Fruit fly (Drosophila melanogaster) whole organism, embryonic: Measurements from ENCODE around the gene Reepl1.

ENCODE experiments used
- Abd-B ChIP-seq: fragments of 200-800 bp; sonication (Bioruptor generic); optimal IDR thresholded peaks from 2 replicates; lab custom pipeline; 2018; ENCODE audit warnings: missing biosample characterization, mild to moderate bottlenecking, missing genetic modification characterization, moderate library complexity
- CG10267 ChIP-seq: fragments of 200-800 bp; sonication (Bioruptor generic); optimal IDR thresholded peaks from 2 replicates; lab custom pipeline; 2018; ENCODE audit warnings: missing biosample characterization, mild to moderate bottlenecking, missing genetic modification characterization, moderate library complexity
- CG11398 ChIP-seq: fragments of 200-800 bp; sonication (Bioruptor generic); optimal IDR thresholded peaks from 2 replicates; lab custom pipeline; 2016; ENCODE audit warnings: missing biosample characterization, missing genetic modification characterization
- CG11723 ChIP-seq: fragments of 200-800 bp; sonication (Bioruptor generic); optimal IDR thresholded peaks from 2 replicates; lab custom pipeline; 2017; ENCODE audit warnings: missing biosample characterization, mild to moderate bottlenecking, missing genetic modification characterization
- CG12391 ChIP-seq: fragments of 200-800 bp; sonication (Bioruptor generic); optimal IDR thresholded peaks from 3 replicates; lab custom pipeline; 2018; ENCODE audit warnings: missing biosample characterization, mild to moderate bottlenecking, missing genetic modification characterization, moderate library complexity
- CG14441 ChIP-seq: fragments of 200-800 bp; sonication (Bioruptor generic); IDR thresholded peaks from 2 replicates; pipeline ENCODE4 v1.3.6; 2022; ENCODE audit warnings: missing biosample characterization, missing genetic modification characterization
- CG14710 ChIP-seq: fragments of 200-800 bp; sonication (Bioruptor generic); optimal IDR thresholded peaks from 3 replicates; lab custom pipeline; 2019; ENCODE audit warnings: missing biosample characterization, mild to moderate bottlenecking, missing genetic modification characterization, moderate library complexity
- CG17361 ChIP-seq: fragments of 200-800 bp; sonication (Bioruptor generic); IDR thresholded peaks from 3 replicates; pipeline ENCODE4 v1.3.6; 2022; ENCODE audit warnings: missing biosample characterization, missing genetic modification characterization
- CG1792 ChIP-seq: fragments of 200-800 bp; sonication (Bioruptor generic); optimal IDR thresholded peaks from 2 replicates; lab custom pipeline; 2016; ENCODE audit warnings: missing biosample characterization, missing genetic modification characterization
- CG1832 ChIP-seq: fragments of 200-800 bp; sonication (Bioruptor generic); optimal IDR thresholded peaks from 2 replicates; lab custom pipeline; 2017; ENCODE audit warnings: missing biosample characterization, mild to moderate bottlenecking, missing genetic modification characterization, inconsistent platforms
- CG31441 ChIP-seq: fragments of 200-800 bp; sonication (Bioruptor generic); IDR thresholded peaks from 2 replicates; pipeline ENCODE4 v1.3.6; 2022; ENCODE audit warnings: missing biosample characterization, missing genetic modification characterization
- CG34224 ChIP-seq: fragments of 200-800 bp; sonication (Bioruptor generic); IDR thresholded peaks from 3 replicates; pipeline ENCODE4 v1.3.6; 2022; ENCODE audit warnings: missing biosample characterization, missing genetic modification characterization; ENCODE audit not compliant: partially characterized antibody
- CG34422 ChIP-seq: fragments of 200-800 bp; sonication (Bioruptor generic); IDR thresholded peaks from 3 replicates; pipeline ENCODE4 v1.3.6; 2022; ENCODE audit warnings: missing biosample characterization, missing genetic modification characterization
- CG6175 ChIP-seq: fragments of 200-800 bp; sonication (Bioruptor generic); IDR thresholded peaks from 3 replicates; pipeline ENCODE4 v1.3.6; 2022; ENCODE audit warnings: missing biosample characterization, missing genetic modification characterization
- CG9609 ChIP-seq: fragments of 200-800 bp; sonication (Bioruptor generic); optimal IDR thresholded peaks from 3 replicates; lab custom pipeline; 2016; ENCODE audit warnings: missing biosample characterization, missing genetic modification characterization
- D19A ChIP-seq: fragments of 200-800 bp; optimal IDR thresholded peaks from 3 replicates; lab custom pipeline; 2019; ENCODE audit warnings: missing biosample characterization, mild to moderate bottlenecking, missing genetic modification characterization, moderate library complexity
- HmgZ ChIP-seq: fragments of 200-800 bp; sonication (Bioruptor generic); optimal IDR thresholded peaks from 2 replicates; lab custom pipeline; 2018; ENCODE audit warnings: missing biosample characterization, mild to moderate bottlenecking, missing genetic modification characterization
- Lpt ChIP-seq: fragments of >200 bp; optimal IDR thresholded peaks from 2 replicates; lab custom pipeline; 2018; ENCODE audit warnings: missing biosample characterization, missing genetic modification characterization
- Med ChIP-seq: fragments of 200-800 bp; sonication (Bioruptor generic); peaks from one replicate; lab custom pipeline; 2016; ENCODE audit warnings: missing biosample characterization, missing genetic modification characterization, mild to moderate bottlenecking, inconsistent platforms, moderate library complexity
- Mes4 ChIP-seq: fragments of 200-800 bp; sonication (Bioruptor generic); optimal IDR thresholded peaks from 2 replicates; lab custom pipeline; 2016; ENCODE audit warnings: missing biosample characterization, missing genetic modification characterization
- Oaz ChIP-seq: fragments of 200-800 bp; sonication (Bioruptor generic); IDR thresholded peaks from 2 replicates; pipeline ENCODE4 v1.3.6; 2022; ENCODE audit warnings: missing biosample characterization, missing genetic modification characterization
- Pdp1 ChIP-seq, 2 experiments: fragments of 200-800 bp; sonication (Bioruptor generic); optimal IDR thresholded peaks; 3 replicates each; lab custom pipeline; 2016; ENCODE audit warnings: missing biosample characterization in 2 of 2, missing genetic modification characterization in 2 of 2, mild to moderate bottlenecking in 1 of 2, moderate library complexity in 1 of 2
- Spps ChIP-seq: fragments of 200-800 bp; sonication (Bioruptor generic); optimal IDR thresholded peaks from 2 replicates; lab custom pipeline; 2018; ENCODE audit warnings: missing biosample characterization, mild to moderate bottlenecking, missing genetic modification characterization
- Xbp1 ChIP-seq: fragments of 200-800 bp; sonication (Bioruptor generic); optimal IDR thresholded peaks from 3 replicates; lab custom pipeline; 2016; ENCODE audit warnings: missing biosample characterization, mild to moderate bottlenecking, missing genetic modification characterization
- aop ChIP-seq: fragments of 200-800 bp; sonication (Bioruptor generic); IDR thresholded peaks from 2 replicates; pipeline ENCODE4 v1.3.6; 2022; ENCODE audit warnings: missing biosample characterization, missing genetic modification characterization
- bcd ChIP-seq: fragments of 200-800 bp; sonication (Bioruptor generic); optimal IDR thresholded peaks from 2 replicates; lab custom pipeline; 2017; ENCODE audit warnings: missing biosample characterization, mild to moderate bottlenecking, missing genetic modification characterization
- crol ChIP-seq: fragments of 200-800 bp; sonication (Bioruptor generic); IDR thresholded peaks from 2 replicates; pipeline ENCODE4 v1.3.6; 2022; ENCODE audit warnings: missing biosample characterization, missing genetic modification characterization
- danr ChIP-seq: fragments of 200-800 bp; sonication (Bioruptor generic); IDR thresholded peaks from 2 replicates; pipeline ENCODE4 v1.3.6; 2022; ENCODE audit warnings: missing biosample characterization, missing genetic modification characterization
- gem ChIP-seq: fragments of 200-800 bp; sonication (Bioruptor generic); optimal IDR thresholded peaks from 2 replicates; lab custom pipeline; 2019; ENCODE audit warnings: missing biosample characterization, mild to moderate bottlenecking, missing genetic modification characterization, moderate library complexity
- grn ChIP-seq: fragments of 200-800 bp; sonication (Bioruptor generic); optimal IDR thresholded peaks from 3 replicates; lab custom pipeline; 2017; ENCODE audit warnings: missing biosample characterization, missing genetic modification characterization
- her ChIP-seq: fragments of 200-800 bp; sonication (Bioruptor generic); optimal IDR thresholded peaks from 2 replicates; lab custom pipeline; 2016; ENCODE audit warnings: missing biosample characterization, missing genetic modification characterization
- hkb ChIP-seq, 2 experiments: fragments of 200-800 bp in 1 of 2; fragments of >200 bp in 1 of 2; sonication (Bioruptor generic) in 1 of 2; IDR thresholded peaks in 1 of 2; optimal IDR thresholded peaks in 1 of 2; 2 replicates each; pipeline versions ENCODE4 v1.3.6 to Lab custom; 2017 to 2022; ENCODE audit warnings: missing biosample characterization in 1 of 2, missing genetic modification characterization in 1 of 2
- lola ChIP-seq, 3 experiments: fragments of >200 bp in 2 of 3; fragments of 200-800 bp in 1 of 3; sonication (Bioruptor generic) in 1 of 3; optimal IDR thresholded peaks; 2 replicates each; lab custom pipeline; 2017 to 2019; ENCODE audit warnings: missing biosample characterization in 3 of 3, missing genetic modification characterization in 3 of 3, mild to moderate bottlenecking in 1 of 3, moderate library complexity in 1 of 3
- mirr ChIP-seq: fragments of 200-800 bp; sonication (Bioruptor generic); optimal IDR thresholded peaks from 3 replicates; lab custom pipeline; 2018; ENCODE audit warnings: missing biosample characterization, mild to moderate bottlenecking, missing genetic modification characterization
- oc ChIP-seq: fragments of 200-800 bp; sonication (Bioruptor generic); optimal IDR thresholded peaks from 2 replicates; lab custom pipeline; 2018; ENCODE audit warnings: missing biosample characterization, mild to moderate bottlenecking, missing genetic modification characterization, moderate library complexity
- pfk ChIP-seq: fragments of 200-800 bp; sonication (Bioruptor generic); optimal IDR thresholded peaks from 2 replicates; lab custom pipeline; 2018; ENCODE audit warnings: missing biosample characterization, mild to moderate bottlenecking, missing genetic modification characterization, moderate library complexity
- prd ChIP-seq, 3 experiments: fragments of >200 bp in 2 of 3; fragments of 200-800 bp in 1 of 3; sonication (Bioruptor generic) in 1 of 3; optimal IDR thresholded peaks in 2 of 3; IDR thresholded peaks in 1 of 3; 2 replicates in 2 of 3; 3 replicates in 1 of 3; pipeline versions ENCODE4 v1.3.6 to Lab custom; 2017 to 2022; ENCODE audit warnings: missing biosample characterization in 1 of 3, missing genetic modification characterization in 1 of 3
- repo ChIP-seq: fragments of 200-800 bp; sonication (Bioruptor generic); optimal IDR thresholded peaks from 2 replicates; lab custom pipeline; 2016; ENCODE audit warnings: missing biosample characterization, missing genetic modification characterization
- row ChIP-seq: fragments of 200-800 bp; sonication (Bioruptor generic); IDR thresholded peaks from 3 replicates; pipeline ENCODE4 v1.3.6; 2022; ENCODE audit warnings: missing biosample characterization, missing genetic modification characterization
- sens ChIP-seq: fragments of 200-800 bp; sonication (Bioruptor generic); peaks from one replicate; lab custom pipeline; 2016; ENCODE audit warnings: missing biosample characterization, missing genetic modification characterization
- sim ChIP-seq: fragments of 200-800 bp; sonication (Bioruptor generic); IDR thresholded peaks from 2 replicates; pipeline ENCODE4 v1.3.6; 2022; ENCODE audit warnings: missing biosample characterization, missing genetic modification characterization
- sima ChIP-seq: fragments of 200-800 bp; sonication (Bioruptor generic); optimal IDR thresholded peaks from 2 replicates; lab custom pipeline; 2016; ENCODE audit warnings: missing biosample characterization, missing genetic modification characterization
- slp2 ChIP-seq: fragments of 200-800 bp; sonication (Bioruptor generic); optimal IDR thresholded peaks from 2 replicates; lab custom pipeline; 2016; ENCODE audit warnings: missing biosample characterization, missing genetic modification characterization
- sqz ChIP-seq: fragments of 200-800 bp; sonication (Bioruptor generic); optimal IDR thresholded peaks from 3 replicates; lab custom pipeline; 2018; ENCODE audit warnings: missing biosample characterization, mild to moderate bottlenecking, missing genetic modification characterization
- stwl ChIP-seq: fragments of 200-800 bp; sonication (Bioruptor generic); optimal IDR thresholded peaks from 3 replicates; lab custom pipeline; 2018; ENCODE audit warnings: missing biosample characterization, mild to moderate bottlenecking, missing genetic modification characterization, moderate library complexity
- vnd ChIP-seq: fragments of 200-800 bp; sonication (Bioruptor generic); IDR thresholded peaks from 3 replicates; pipeline ENCODE4 v1.3.6; 2022; ENCODE audit warnings: missing biosample characterization, missing genetic modification characterization; ENCODE audit not compliant: partially characterized antibody
- wdn ChIP-seq: fragments of 200-800 bp; sonication (Bioruptor generic); IDR thresholded peaks from 2 replicates; pipeline ENCODE4 v1.3.6; 2022; ENCODE audit warnings: missing biosample characterization, missing genetic modification characterization
- wor ChIP-seq: fragments of 200-800 bp; sonication (Bioruptor generic); IDR thresholded peaks from 2 replicates; pipeline ENCODE4 v1.3.6; 2022; ENCODE audit warnings: missing biosample characterization, missing genetic modification characterization

Reepl1 gene

dm6 chrX:11544110-11544950, 28.2 kb upstream of the Reepl1 start (continued):
- TF ChIP-seq lola (GFP tag; optimal IDR thresholded peaks at IDR 0.05; lab: Kevin White, UChicago) (peak in 1 of 3 experiments; percentile 44), CG31441 (GFP tag; lab: Robert Waterston, UW) (peak; percentile 43; the same call in 1 of the 2 replicates), CG17361 (0 out of 3 replicates have a peak, but pooled peaks have one; percentile 26), repo (no peak), D19A (tag; lab: Kevin White, UChicago) (peak; percentile 28), crol (GFP tag; lab: Robert Waterston, UW) (peak; percentile 41; the same call in 1 of the 2 replicates), her (GFP tag; lab: Kevin White, UChicago) (no peak), CG14441 (GFP tag; lab: Robert Waterston, UW) (no peak), CG1792 (GFP tag; lab: Kevin White, UChicago) (no peak), wdn (GFP tag; lab: Robert Waterston, UW) (no peak), CG34224 (GFP tag; lab: Robert Waterston, UW) (no peak), mirr (GFP tag; lab: Kevin White, UChicago) (no peak), bcd (GFP tag; lab: Kevin White, UChicago) (no peak), CG34422 (GFP tag; lab: Robert Waterston, UW) (no peak), Med (GFP tag; lab: Kevin White, UChicago) (peak; percentile 39), danr (GFP tag; lab: Robert Waterston, UW) (no peak), CG9609 (GFP tag; lab: Kevin White, UChicago) (no peak), Spps (tag; lab: Kevin White, UChicago) (no peak), hkb (optimal IDR thresholded peaks at IDR 0.05; lab: Kevin White, UChicago) (no peak), hkb (GFP tag; IDR thresholded peaks at IDR 0.05; lab: Robert Waterston, UW) (no peak), CG12391 (tag; lab: Kevin White, UChicago) (peak; percentile 44), stwl (peak; percentile 38), sqz (GFP tag; lab: Kevin White, UChicago) (no peak), sim (no peak), Lpt (GFP tag; lab: Kevin White, UChicago) (no peak), Abd-B (peak; percentile 14), sens (GFP tag; lab: Kevin White, UChicago) (peak; percentile 68), wor (GFP tag; lab: Robert Waterston, UW) (no peak), vnd (GFP tag; lab: Robert Waterston, UW) (no peak), Oaz (GFP tag; lab: Robert Waterston, UW) (no peak), Mes4 (GFP tag; lab: Kevin White, UChicago) (no peak), row (GFP tag; lab: Robert Waterston, UW) (peak; percentile 51; the same call in 2 of the 3 replicates), CG1832 (GFP tag; lab: Kevin White, UChicago) (peak; percentile 45), gem (peak; percentile 61), HmgZ (tag; lab: Kevin White, UChicago) (no peak), CG11398 (GFP tag; lab: Kevin White, UChicago) (no peak), slp2 (GFP tag; lab: Kevin White, UChicago) (no peak), Pdp1 (GFP tag; optimal IDR thresholded peaks at IDR 0.05; lab: Kevin White, UChicago) (peak in 1 of 2 experiments; percentile 22), grn (GFP tag; lab: Kevin White, UChicago) (no peak), sima (no peak), Xbp1 (no peak), CG6175 (GFP tag; lab: Robert Waterston, UW) (no peak), prd (optimal IDR thresholded peaks at IDR 0.05; lab: Kevin White, UChicago) (no peak), prd (GFP tag; IDR thresholded peaks at IDR 0.05; lab: Robert Waterston, UW) (peak; percentile 24; the same call in 1 of the 3 replicates), CG10267 (tag; lab: Kevin White, UChicago) (peak; percentile 32), pfk (GFP tag; lab: Kevin White, UChicago) (no peak), CG11723 (GFP tag; lab: Kevin White, UChicago) (no peak), aop (GFP tag; lab: Robert Waterston, UW) (no peak), CG14710 (tag; lab: Kevin White, UChicago) (peak; percentile 49), oc (tag; lab: Kevin White, UChicago) (no peak)
